Fruit fly (Drosophila melanogaster): ENCODE data around the gene Vps60.

Gene Vps60

dm6 chr3L:17638649-17639048, 17.2 kb upstream of the Vps60 start:
- TF ChIP-seq CG12744 (GFP tag; optimal IDR thresholded peaks at IDR 0.05) (no peak), hkb (optimal IDR thresholded peaks at IDR 0.05) (no peak), hkb (GFP tag; IDR thresholded peaks at IDR 0.05) (no peak), CG2129 (GFP tag; IDR thresholded peaks at IDR 0.05; ENCODE audit: partially characterized antibody) (no peak), CG34224 (GFP tag; IDR thresholded peaks at IDR 0.05; ENCODE audit: partially characterized antibody) (no peak), CG16813 (GFP tag; IDR thresholded peaks at IDR 0.05; ENCODE audit: partially characterized antibody) (no peak), pros (GFP tag; optimal IDR thresholded peaks at IDR 0.05) (no peak), prd (optimal IDR thresholded peaks at IDR 0.05) (no peak), prd (GFP tag; IDR thresholded peaks at IDR 0.05) (0 out of 3 replicates have a peak, but pooled peaks have one; percentile 22), kah (GFP tag; optimal IDR thresholded peaks at IDR 0.05) (no peak), CG9797 (GFP tag; optimal IDR thresholded peaks at IDR 0.05) (no peak), exex (tag; optimal IDR thresholded peaks at IDR 0.05) (no peak), sob (GFP tag; IDR thresholded peaks at IDR 0.05) (no peak), Ets65A (GFP tag) (peak; percentile 82), gfzf (GFP tag; optimal IDR thresholded peaks at IDR 0.05) (no peak), CG9932 (GFP tag; IDR thresholded peaks at IDR 0.05) (no peak), CG4360 (GFP tag; IDR thresholded peaks at IDR 0.05) (no peak), H2.0 (GFP tag; IDR thresholded peaks at IDR 0.05) (no peak), CG12942 (GFP tag; optimal IDR thresholded peaks at IDR 0.05) (no peak), CG6683 (GFP tag; optimal IDR thresholded peaks at IDR 0.05) (no peak), CTCF (GFP tag; optimal IDR thresholded peaks at IDR 0.05) (no peak), Med (GFP tag) (peak; percentile 69)

DNA sequence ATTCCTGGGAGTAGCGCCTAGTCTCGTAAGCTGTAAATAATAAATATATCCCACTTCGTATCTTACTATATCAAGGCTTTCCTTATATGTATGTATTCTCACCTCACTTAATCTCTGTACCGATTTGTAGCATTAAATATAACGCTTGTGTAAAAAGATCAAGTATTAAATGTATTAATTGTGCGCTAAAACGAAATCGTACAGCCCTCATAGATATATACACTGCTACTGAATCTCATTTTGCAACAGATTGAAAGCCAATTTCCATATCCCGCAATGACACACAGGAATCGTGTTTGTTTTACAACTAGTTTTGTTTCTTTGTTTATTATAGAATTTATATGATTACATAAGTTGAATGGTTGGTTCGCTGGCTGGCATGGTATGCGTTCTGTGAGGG, 16.4 kb upstream of the Vps60 start:
- TF ChIP-seq fd102C (GFP tag; optimal IDR thresholded peaks at IDR 0.05) = no peak
- TF ChIP-seq pb (GFP tag; optimal IDR thresholded peaks at IDR 0.05) = no peak
- TF ChIP-seq CG3838 (GFP tag; optimal IDR thresholded peaks at IDR 0.05) = no peak
- no peak for TF ChIP-seq CG14014 (GFP tag; IDR thresholded peaks at IDR 0.05)
- TF ChIP-seq nom (GFP tag; optimal IDR thresholded peaks at IDR 0.05) = no peak
- TF ChIP-seq Dbx (GFP tag; IDR thresholded peaks at IDR 0.05) = no peak
- no peak for TF ChIP-seq HmgD (GFP tag; optimal IDR thresholded peaks at IDR 0.05)
- TF ChIP-seq CG17361 (GFP tag; IDR thresholded peaks at IDR 0.05) = no peak
- no peak for TF ChIP-seq Taf1 (GFP tag; IDR thresholded peaks at IDR 0.05)
- no peak for TF ChIP-seq CG15601 (tag; optimal IDR thresholded peaks at IDR 0.05)
- no peak for TF ChIP-seq CG15514 (GFP tag; optimal IDR thresholded peaks at IDR 0.05)
- no peak for TF ChIP-seq ro (GFP tag; IDR thresholded peaks at IDR 0.05)
- no peak for TF ChIP-seq Hmr (GFP tag; optimal IDR thresholded peaks at IDR 0.05)
- TF ChIP-seq CG30020 (tag; optimal IDR thresholded peaks at IDR 0.05) = no peak
- TF ChIP-seq CG6175 (GFP tag; IDR thresholded peaks at IDR 0.05) = no peak

DNA sequence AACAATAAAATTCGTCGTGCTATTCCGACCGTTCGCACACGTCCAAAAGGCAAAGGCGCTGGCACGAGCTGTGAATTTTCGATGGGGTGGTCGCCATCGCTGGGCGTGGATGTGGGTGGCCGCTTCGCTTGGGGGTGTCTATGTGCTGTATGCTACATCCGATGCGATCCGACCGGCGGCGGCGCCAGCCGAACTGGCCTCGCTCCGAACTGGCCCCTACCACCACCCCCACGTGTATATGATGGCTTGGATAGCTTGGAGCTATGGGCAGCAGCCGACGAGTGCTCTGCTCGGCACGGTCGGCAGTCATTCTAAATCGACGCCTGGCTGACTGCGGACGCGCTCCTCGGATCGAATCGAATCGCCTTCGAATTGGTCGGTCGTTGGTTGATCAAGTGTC, 11.7 kb upstream of the Vps60 start, which contains the start of gene CG7497:
TSS of gene CG7497 (plus strand) at position 308 of the 400 bp plus-strand sequence.
- TF ChIP-seq CG6689 (GFP tag; IDR thresholded peaks at IDR 0.05) (0 out of 2 replicates have a peak, but pooled peaks have one; percentile 7), scrt (GFP tag; optimal IDR thresholded peaks at IDR 0.05) (peak; percentile 52), yki (optimal IDR thresholded peaks at IDR 0.05) (no peak), gsb (GFP tag; IDR thresholded peaks at IDR 0.05) (0 out of 2 replicates have a peak, but pooled peaks have one; percentile 25), tna (GFP tag; IDR thresholded peaks at IDR 0.05; ENCODE audit: partially characterized antibody) (no peak), ranshi (GFP tag; IDR thresholded peaks at IDR 0.05) (peak; percentile 35), Oaz (GFP tag; IDR thresholded peaks at IDR 0.05) (0 out of 2 replicates have a peak, but pooled peaks have one; percentile 18), vvl (GFP tag; IDR thresholded peaks at IDR 0.05) (peak; percentile 47; the same call in 1 of the 2 replicates), Deaf1 (tag; optimal IDR thresholded peaks at IDR 0.05) (peak; percentile 93), Eip74EF (GFP tag; optimal IDR thresholded peaks at IDR 0.05) (no peak), ato (GFP tag; IDR thresholded peaks at IDR 0.05; ENCODE audit: partially characterized antibody) (0 out of 2 replicates have a peak, but pooled peaks have one; percentile 19), CG6175 (GFP tag; IDR thresholded peaks at IDR 0.05) (0 out of 3 replicates have a peak, but pooled peaks have one; percentile 48), emc (GFP tag; optimal IDR thresholded peaks at IDR 0.05) (no peak), CG13296 (GFP tag; optimal IDR thresholded peaks at IDR 0.05) (no peak), cg (GFP tag; optimal IDR thresholded peaks at IDR 0.05) (no peak), stc (GFP tag; IDR thresholded peaks at IDR 0.05) (0 out of 2 replicates have a peak, but pooled peaks have one; percentile 28)

All from whole organism, embryonic.